Fruit fly (Drosophila melanogaster) whole organism, embryonic: ENCODE results near the gene Prp18.
A peak's percentile ranks its signal among the peaks of the same experiment; 100 is the strongest.

Source experiments
- Atf3 ChIP-seq: fragments of 200-800 bp; sonication (Bioruptor generic); optimal IDR thresholded peaks from 3 replicates; lab custom pipeline; 2016; ENCODE audit warnings: missing biosample characterization, missing genetic modification characterization
- BEAF-32 ChIP-seq: fragments of 200-800 bp; sonication (Bioruptor generic); optimal IDR thresholded peaks from 3 replicates; lab custom pipeline; 2017; ENCODE audit warnings: missing biosample characterization, missing genetic modification characterization, mild to moderate bottlenecking, moderate library complexity, missing genetic modification reagents
- CG10209 ChIP-seq: fragments of 200-800 bp; sonication (Bioruptor generic); optimal IDR thresholded peaks from 3 replicates; lab custom pipeline; 2017; ENCODE audit warnings: missing biosample characterization, mild to moderate bottlenecking, missing genetic modification characterization, missing genetic modification reagents
- CG10462 ChIP-seq: fragments of 200-800 bp; sonication (Bioruptor generic); optimal IDR thresholded peaks from 2 replicates; lab custom pipeline; 2016; ENCODE audit warnings: missing biosample characterization, missing genetic modification characterization
- CG11247 ChIP-seq: fragments of 200-800 bp; sonication (Bioruptor generic); IDR thresholded peaks from 2 replicates; pipeline ENCODE4 v1.3.6; 2022; ENCODE audit warnings: missing biosample characterization, missing genetic modification characterization
- CG11696 ChIP-seq: fragments of 200-800 bp; sonication (Bioruptor generic); IDR thresholded peaks from 2 replicates; pipeline ENCODE4 v1.3.6; 2022; ENCODE audit warnings: missing biosample characterization, missing genetic modification characterization
- CG12071 ChIP-seq: fragments of 200-800 bp; sonication (Bioruptor generic); optimal IDR thresholded peaks from 3 replicates; lab custom pipeline; 2018; ENCODE audit warnings: missing biosample characterization, mild to moderate bottlenecking, missing genetic modification characterization
- CG12104 ChIP-seq: fragments of 200-800 bp; sonication (Bioruptor generic); optimal IDR thresholded peaks from 3 replicates; lab custom pipeline; 2016; ENCODE audit warnings: missing biosample characterization, missing genetic modification characterization
- CG15514 ChIP-seq: fragments of 200-800 bp; sonication (Bioruptor generic); optimal IDR thresholded peaks from 3 replicates; lab custom pipeline; 2017; ENCODE audit warnings: missing biosample characterization, missing genetic modification characterization, mild to moderate bottlenecking, moderate library complexity, missing genetic modification reagents
- CG17359 ChIP-seq: fragments of 200-800 bp; sonication (Bioruptor generic); optimal IDR thresholded peaks from 3 replicates; lab custom pipeline; 2018; ENCODE audit warnings: missing biosample characterization, mild to moderate bottlenecking, missing genetic modification characterization, moderate library complexity
- CG17802 ChIP-seq: fragments of 200-800 bp; sonication (Bioruptor generic); optimal IDR thresholded peaks from 2 replicates; lab custom pipeline; 2018; ENCODE audit warnings: missing biosample characterization, mild to moderate bottlenecking, missing genetic modification characterization, moderate library complexity
- CG2116 ChIP-seq: fragments of 200-800 bp; sonication (Bioruptor generic); optimal IDR thresholded peaks from 3 replicates; lab custom pipeline; 2018; ENCODE audit warnings: missing biosample characterization, mild to moderate bottlenecking, missing genetic modification characterization
- CG2120 ChIP-seq: fragments of 200-800 bp; sonication (Bioruptor generic); optimal IDR thresholded peaks from 3 replicates; lab custom pipeline; 2016; ENCODE audit warnings: missing biosample characterization, missing genetic modification characterization
- CG30431 ChIP-seq: fragments of 200-800 bp; sonication (Bioruptor generic); optimal IDR thresholded peaks from 2 replicates; lab custom pipeline; 2017; ENCODE audit warnings: missing biosample characterization, missing genetic modification characterization
- CG31388 ChIP-seq: fragments of 200-800 bp; sonication (Bioruptor generic); optimal IDR thresholded peaks from 2 replicates; lab custom pipeline; 2016; ENCODE audit warnings: missing biosample characterization, missing genetic modification characterization
- CG4424 ChIP-seq: fragments of 200-800 bp; sonication (Bioruptor generic); optimal IDR thresholded peaks from 3 replicates; lab custom pipeline; 2016; ENCODE audit warnings: missing biosample characterization, missing genetic modification characterization
- CG4707 ChIP-seq: fragments of 200-800 bp; sonication (Bioruptor generic); optimal IDR thresholded peaks from 2 replicates; lab custom pipeline; 2018; ENCODE audit warnings: missing biosample characterization, mild to moderate bottlenecking, missing genetic modification characterization, moderate library complexity
- CG7987 ChIP-seq: fragments of 200-800 bp; sonication (Bioruptor generic); optimal IDR thresholded peaks from 2 replicates; lab custom pipeline; 2018; ENCODE audit warnings: missing biosample characterization, mild to moderate bottlenecking, missing genetic modification characterization, moderate library complexity
- CG8359 ChIP-seq: fragments of 200-800 bp; sonication (Bioruptor generic); optimal IDR thresholded peaks from 2 replicates; lab custom pipeline; 2017; ENCODE audit warnings: missing biosample characterization, mild to moderate bottlenecking, missing genetic modification characterization, borderline replicate concordance
- CG8388 ChIP-seq: fragments of 200-800 bp; sonication (Bioruptor generic); optimal IDR thresholded peaks from 2 replicates; lab custom pipeline; 2019; ENCODE audit warnings: missing biosample characterization, mild to moderate bottlenecking, missing genetic modification characterization, moderate library complexity
- CG9215 ChIP-seq: fragments of 200-800 bp; sonication (Bioruptor generic); IDR thresholded peaks from 2 replicates; pipeline ENCODE4 v1.3.6; 2022; ENCODE audit warnings: missing biosample characterization, missing genetic modification characterization
- Camta ChIP-seq: fragments of 200-800 bp; sonication (Bioruptor generic); optimal IDR thresholded peaks from 2 replicates; lab custom pipeline; 2016; ENCODE audit warnings: missing biosample characterization, missing genetic modification characterization
- E2f2 ChIP-seq: fragments of 200-800 bp; sonication (Bioruptor generic); IDR thresholded peaks from 2 replicates; pipeline ENCODE4 v1.3.6; 2022; ENCODE audit warnings: missing biosample characterization, missing genetic modification characterization
- ERR ChIP-seq: fragments of 200-800 bp; sonication (Bioruptor generic); optimal IDR thresholded peaks from 2 replicates; lab custom pipeline; 2016; ENCODE audit warnings: missing biosample characterization, missing genetic modification characterization
- Hand ChIP-seq: fragments of 200-800 bp; sonication (Bioruptor generic); optimal IDR thresholded peaks from 2 replicates; lab custom pipeline; 2017; ENCODE audit warnings: mild to moderate bottlenecking, missing biosample characterization, missing genetic modification reagents, missing genetic modification characterization
- HmgZ ChIP-seq: fragments of 200-800 bp; sonication (Bioruptor generic); optimal IDR thresholded peaks from 2 replicates; lab custom pipeline; 2018; ENCODE audit warnings: missing biosample characterization, mild to moderate bottlenecking, missing genetic modification characterization
- Hsf ChIP-seq: fragments of 200-800 bp; sonication (Bioruptor generic); optimal IDR thresholded peaks from 3 replicates; lab custom pipeline; 2016; ENCODE audit warnings: missing biosample characterization, missing genetic modification characterization
- MBD-R2 ChIP-seq: fragments of 200-800 bp; sonication (Bioruptor generic); IDR thresholded peaks from 2 replicates; pipeline ENCODE4 v1.3.6; 2022; ENCODE audit warnings: missing biosample characterization, missing genetic modification characterization
- Med ChIP-seq: fragments of 200-800 bp; sonication (Bioruptor generic); peaks from one replicate; lab custom pipeline; 2016; ENCODE audit warnings: missing biosample characterization, missing genetic modification characterization, mild to moderate bottlenecking, inconsistent platforms, moderate library complexity
- Oaz ChIP-seq: fragments of 200-800 bp; sonication (Bioruptor generic); IDR thresholded peaks from 2 replicates; pipeline ENCODE4 v1.3.6; 2022; ENCODE audit warnings: missing biosample characterization, missing genetic modification characterization
- Spps ChIP-seq: fragments of 200-800 bp; sonication (Bioruptor generic); optimal IDR thresholded peaks from 2 replicates; lab custom pipeline; 2018; ENCODE audit warnings: missing biosample characterization, mild to moderate bottlenecking, missing genetic modification characterization
- Stat92E ChIP-seq, 3 experiments: fragments of >200 bp in 2 of 3; fragments of 200-800 bp in 1 of 3; sonication (Bioruptor generic) in 1 of 3; optimal IDR thresholded peaks; 2 replicates each; lab custom pipeline; 2017 to 2019; ENCODE audit warnings: missing biosample characterization in 3 of 3, missing genetic modification characterization in 3 of 3, mild to moderate bottlenecking in 1 of 3, moderate library complexity in 1 of 3
- TFAM ChIP-seq: fragments of 200-800 bp; sonication (Bioruptor generic); optimal IDR thresholded peaks from 2 replicates; lab custom pipeline; 2017; ENCODE audit warnings: missing biosample characterization, missing genetic modification characterization, inconsistent platforms
- Tbp ChIP-seq: fragments of >200 bp; optimal IDR thresholded peaks from 2 replicates; lab custom pipeline; 2018; ENCODE audit warnings: missing biosample characterization, missing genetic modification characterization
- crp ChIP-seq, 2 experiments: fragments of 200-800 bp; sonication (Bioruptor generic); optimal IDR thresholded peaks; 2 replicates in 1 of 2; 3 replicates in 1 of 2; lab custom pipeline; 2017; ENCODE audit warnings: missing biosample characterization in 2 of 2, missing genetic modification characterization in 2 of 2, mild to moderate bottlenecking in 1 of 2, moderate library complexity in 1 of 2
- dmrt99B ChIP-seq: fragments of 200-800 bp; sonication (Bioruptor generic); optimal IDR thresholded peaks from 2 replicates; lab custom pipeline; 2018; ENCODE audit warnings: missing biosample characterization, mild to moderate bottlenecking, missing genetic modification characterization, moderate library complexity
- fru ChIP-seq: fragments of >200 bp; optimal IDR thresholded peaks from 2 replicates; lab custom pipeline; 2017
- grau ChIP-seq: fragments of 200-800 bp; optimal IDR thresholded peaks from 3 replicates; lab custom pipeline; 2019; ENCODE audit warnings: missing biosample characterization, mild to moderate bottlenecking, missing genetic modification characterization, moderate library complexity
- ind ChIP-seq: fragments of 200-800 bp; sonication (Bioruptor generic); optimal IDR thresholded peaks from 3 replicates; lab custom pipeline; 2016; ENCODE audit warnings: missing biosample characterization, missing genetic modification characterization
- inv ChIP-seq: fragments of 200-800 bp; sonication (Bioruptor generic); IDR thresholded peaks from 2 replicates; pipeline ENCODE4 v1.3.6; 2022; ENCODE audit warnings: missing biosample characterization, missing genetic modification characterization; ENCODE audit not compliant: partially characterized antibody
- kay ChIP-seq: fragments of 200-800 bp; sonication (Bioruptor generic); optimal IDR thresholded peaks from 2 replicates; lab custom pipeline; 2016; ENCODE audit warnings: missing biosample characterization, missing genetic modification characterization
- lola ChIP-seq, 3 experiments: fragments of >200 bp in 2 of 3; fragments of 200-800 bp in 1 of 3; sonication (Bioruptor generic) in 1 of 3; optimal IDR thresholded peaks; 2 replicates each; lab custom pipeline; 2017 to 2019; ENCODE audit warnings: missing biosample characterization in 3 of 3, missing genetic modification characterization in 3 of 3, mild to moderate bottlenecking in 1 of 3, moderate library complexity in 1 of 3
- oc ChIP-seq: fragments of 200-800 bp; sonication (Bioruptor generic); optimal IDR thresholded peaks from 2 replicates; lab custom pipeline; 2018; ENCODE audit warnings: missing biosample characterization, mild to moderate bottlenecking, missing genetic modification characterization, moderate library complexity
- psq ChIP-seq: fragments of 200-800 bp; sonication (Bioruptor generic); optimal IDR thresholded peaks from 2 replicates; lab custom pipeline; 2017; ENCODE audit warnings: missing biosample characterization, missing genetic modification characterization
- ranshi ChIP-seq: fragments of 200-800 bp; sonication (Bioruptor generic); IDR thresholded peaks from 2 replicates; pipeline ENCODE4 v1.3.6; 2022; ENCODE audit warnings: missing biosample characterization, missing genetic modification characterization
- shn ChIP-seq: fragments of 200-800 bp; sonication (Bioruptor generic); optimal IDR thresholded peaks from 3 replicates; lab custom pipeline; 2016; ENCODE audit warnings: missing biosample characterization, missing genetic modification characterization
- slp2 ChIP-seq: fragments of 200-800 bp; sonication (Bioruptor generic); optimal IDR thresholded peaks from 2 replicates; lab custom pipeline; 2016; ENCODE audit warnings: missing biosample characterization, missing genetic modification characterization
- sqz ChIP-seq: fragments of 200-800 bp; sonication (Bioruptor generic); optimal IDR thresholded peaks from 3 replicates; lab custom pipeline; 2018; ENCODE audit warnings: missing biosample characterization, mild to moderate bottlenecking, missing genetic modification characterization
- tap ChIP-seq: fragments of 200-800 bp; optimal IDR thresholded peaks from 3 replicates; lab custom pipeline; 2019; ENCODE audit warnings: missing biosample characterization, mild to moderate bottlenecking, missing genetic modification characterization, moderate library complexity
- tx ChIP-seq: fragments of 200-800 bp; sonication (Bioruptor generic); optimal IDR thresholded peaks from 2 replicates; lab custom pipeline; 2016; ENCODE audit warnings: missing biosample characterization, missing genetic modification characterization
- vfl ChIP-seq: fragments of 200-800 bp; sonication (Bioruptor generic); optimal IDR thresholded peaks from 2 replicates; lab custom pipeline; 2016; ENCODE audit warnings: missing biosample characterization, missing genetic modification characterization

The Prp18 gene

dm6 chr3R:19031210-19031609, at the start of gene Prp18, which contains the start of gene CG6013 (continued):
- TF ChIP-seq crp (GFP tag; optimal IDR thresholded peaks at IDR 0.05; lab: Kevin White, UChicago): peak in 1 of 2 experiments; percentile 43
- TF ChIP-seq CG31388: no peak
- peak; percentile 40 for TF ChIP-seq CG2116 (GFP tag; lab: Kevin White, UChicago)
- peak; percentile 53 for TF ChIP-seq CG4424
- no peak for TF ChIP-seq Oaz (GFP tag; lab: Robert Waterston, UW)
- peak; percentile 97 for TF ChIP-seq CG11696 (GFP tag; lab: Robert Waterston, UW)
- peak; percentile 49 for TF ChIP-seq HmgZ (tag; lab: Kevin White, UChicago)
- TF ChIP-seq vfl (GFP tag; lab: Kevin White, UChicago): no peak
- peak; percentile 37 for TF ChIP-seq CG15514 (GFP tag; lab: Kevin White, UChicago)
- TF ChIP-seq CG8388 (GFP tag; lab: Kevin White, UChicago): peak; percentile 47
- TF ChIP-seq CG12071 (GFP tag; lab: Kevin White, UChicago): no peak
- TF ChIP-seq Hsf (GFP tag; lab: Kevin White, UChicago): no peak
- TF ChIP-seq ERR: no peak
- TF ChIP-seq CG10209 (GFP tag; lab: Kevin White, UChicago): peak; percentile 21
- TF ChIP-seq CG2120 (GFP tag; lab: Kevin White, UChicago): peak; percentile 25
- peak; percentile 51 for TF ChIP-seq ind (GFP tag; lab: Kevin White, UChicago)
- peak in 1 of 3 experiments; percentile 40 for TF ChIP-seq Stat92E (GFP tag; optimal IDR thresholded peaks at IDR 0.05; lab: Kevin White, UChicago)
- TF ChIP-seq lola (GFP tag; optimal IDR thresholded peaks at IDR 0.05; lab: Kevin White, UChicago): peak in 1 of 3 experiments; percentile 74
- TF ChIP-seq Tbp (GFP tag; lab: Kevin White, UChicago): no peak
- peak; percentile 81 for TF ChIP-seq MBD-R2 (GFP tag; lab: Robert Waterston, UW)
- no peak for TF ChIP-seq Hand (GFP tag; lab: Kevin White, UChicago)
- TF ChIP-seq CG8359 (GFP tag; lab: Kevin White, UChicago): no peak
- TF ChIP-seq tap (tag; lab: Kevin White, UChicago): peak; percentile 60
- peak; percentile 22 for TF ChIP-seq Spps
- TF ChIP-seq tx (GFP tag; lab: Kevin White, UChicago): no peak
- peak; percentile 64 for TF ChIP-seq dmrt99B (tag; lab: Kevin White, UChicago)
- TF ChIP-seq BEAF-32 (GFP tag; lab: Kevin White, UChicago): peak; percentile 18
- TF ChIP-seq fru: no peak
- TF ChIP-seq TFAM (GFP tag; lab: Kevin White, UChicago): no peak
- TF ChIP-seq CG4707 (GFP tag; lab: Kevin White, UChicago): no peak
- TF ChIP-seq CG11247: no peak
- peak; percentile 88 for TF ChIP-seq sqz (GFP tag; lab: Kevin White, UChicago)
- peak; percentile 57 for TF ChIP-seq Med
- TF ChIP-seq CG12104: peak; percentile 69
- no peak for TF ChIP-seq CG30431
- TF ChIP-seq Camta: no peak
- peak; percentile 7 for TF ChIP-seq CG10462 (GFP tag; lab: Kevin White, UChicago)
- TF ChIP-seq CG7987 (GFP tag; lab: Kevin White, UChicago): no peak
- TF ChIP-seq E2f2 (GFP tag; lab: Robert Waterston, UW): no peak
- TF ChIP-seq kay: no peak
- peak; percentile 32; the same call in 1 of the 2 replicates for TF ChIP-seq ranshi (GFP tag; lab: Robert Waterston, UW)
- TF ChIP-seq CG17802 (tag; lab: Kevin White, UChicago): no peak
- TF ChIP-seq shn (GFP tag; lab: Kevin White, UChicago): no peak
- TF ChIP-seq oc: no peak
- peak; percentile 0 for TF ChIP-seq psq (GFP tag; lab: Kevin White, UChicago)
- no peak for TF ChIP-seq slp2 (GFP tag; lab: Kevin White, UChicago)
- TF ChIP-seq CG17359 (tag; lab: Kevin White, UChicago): peak; percentile 54
- TF ChIP-seq grau (tag; lab: Kevin White, UChicago): peak; percentile 80
- TF ChIP-seq CG9215: peak; percentile 36; the same call in 1 of the 2 replicates
- no peak for TF ChIP-seq inv (GFP tag; lab: Robert Waterston, UW)
- no peak for TF ChIP-seq Atf3
